Fruit fly (Drosophila melanogaster) Kc167 (cell line): ENCODE measurements around the gene CG15571.

Experiments
- Myc ChIP-seq: fragments of >200 bp; optimal IDR thresholded peaks from 2 replicates; lab custom pipeline; 2017; ENCODE audit warnings: missing external identifiers
- Sin3A ChIP-seq: fragments of >200 bp; optimal IDR thresholded peaks from 2 replicates; lab custom pipeline; 2018; ENCODE audit warnings: missing external identifiers
- h ChIP-seq: fragments of >200 bp; optimal IDR thresholded peaks from 3 replicates; lab custom pipeline; 2018; ENCODE audit warnings: missing external identifiers
- insv ChIP-seq: fragments of >200 bp; optimal IDR thresholded peaks from 3 replicates; lab custom pipeline; 2018; ENCODE audit warnings: missing external identifiers
- psq ChIP-seq: fragments of >200 bp; optimal IDR thresholded peaks from 2 replicates; lab custom pipeline; 2017; ENCODE audit warnings: missing external identifiers
- ttk ChIP-seq: sonication (Bioruptor generic); optimal IDR thresholded peaks from 2 replicates; lab custom pipeline; 2017; ENCODE audit warnings: missing external identifiers

The CG15571 gene

dm6 chrX:4217294-4217693 lies at the start of gene CG15571:
Gene CG15571 (minus strand): TSS chrX:4217394.
- TF ChIP-seq Sin3A (no peak), h (no peak), psq (lab: Kevin White, UChicago) (no peak), insv (lab: Kevin White, UChicago) (no peak), Myc (lab: Kevin White, UChicago) (no peak), ttk (no peak)

- TF ChIP-seq h (no peak), psq (lab: Kevin White, UChicago) (no peak), Myc (lab: Kevin White, UChicago) (no peak), Sin3A (no peak), ttk (no peak), insv (lab: Kevin White, UChicago) (no peak)
Measured at dm6 chrX:4265797-4266196, 48.6 kb upstream of the CG15571 start, which contains the start of gene CG12691. Gene CG12691 (plus strand): TSS chrX:4266097.

DNA sequence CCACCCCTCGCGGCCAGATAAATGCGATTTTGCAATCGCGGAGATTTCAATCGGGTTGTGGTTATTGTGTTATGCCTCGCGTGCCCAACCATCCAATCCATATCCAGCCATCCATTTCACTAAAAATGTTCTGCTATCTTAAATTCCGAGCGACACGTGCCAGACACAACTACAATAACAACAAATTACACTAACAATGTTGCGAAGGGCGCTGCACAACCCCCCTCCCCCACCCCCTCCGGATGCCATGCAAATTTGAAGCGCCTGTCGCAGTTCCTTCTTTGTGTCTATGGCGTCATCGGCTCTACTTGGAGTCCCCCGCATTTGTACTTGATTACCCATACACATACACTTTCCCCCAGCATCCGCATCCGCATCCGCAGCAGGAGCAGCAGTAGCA lies 48.1 kb upstream of the CG15571 start:
- no peak for TF ChIP-seq psq (lab: Kevin White, UChicago)
- no peak for TF ChIP-seq ttk
- no peak for TF ChIP-seq Sin3A
- TF ChIP-seq h = no peak

DNA sequence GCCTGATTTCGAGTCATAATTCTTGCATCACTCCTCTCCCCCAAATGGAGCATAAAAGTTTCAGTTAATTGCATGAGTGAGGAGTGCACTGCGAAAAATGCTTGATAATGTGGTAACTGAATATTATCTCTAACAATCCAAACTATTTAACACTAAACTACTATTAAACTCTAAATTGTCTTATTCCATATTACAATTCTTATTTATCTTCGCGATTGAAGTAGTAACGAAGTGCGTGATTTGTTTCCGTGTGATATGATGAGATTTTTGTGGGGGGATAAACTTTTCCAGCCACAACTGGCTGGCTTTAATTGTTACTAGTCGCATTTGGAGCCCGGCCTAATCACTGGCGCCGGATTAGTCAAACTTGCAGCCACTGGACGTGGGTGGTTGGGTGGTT lies 47.1 kb upstream of the CG15571 start:
- TF ChIP-seq h = no peak
- TF ChIP-seq Sin3A = no peak
- TF ChIP-seq psq (lab: Kevin White, UChicago) = no peak
- TF ChIP-seq Myc (lab: Kevin White, UChicago) = no peak
- no peak for TF ChIP-seq insv (lab: Kevin White, UChicago)
- TF ChIP-seq ttk = no peak

DNA sequence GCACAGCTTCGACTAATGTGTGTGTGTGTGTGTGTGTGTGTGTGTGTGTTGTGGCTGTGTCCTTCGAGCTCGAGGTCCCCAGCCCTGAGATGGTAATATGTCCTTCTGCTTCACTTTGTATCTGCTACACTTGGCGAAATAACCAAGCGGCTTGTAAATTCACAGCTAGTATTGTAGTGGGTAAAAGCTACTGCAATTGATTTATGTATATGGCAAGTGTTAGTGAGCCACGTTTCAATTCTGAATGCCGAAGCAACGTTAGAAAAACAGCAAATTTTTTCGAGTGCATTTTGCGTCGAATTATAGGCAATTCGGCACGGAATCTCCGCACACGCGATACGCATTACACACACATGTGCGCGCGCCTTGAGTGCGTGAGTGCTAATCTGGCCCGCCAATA lies 45.5 kb upstream of the CG15571 start:
- no peak for TF ChIP-seq insv (lab: Kevin White, UChicago)
- TF ChIP-seq ttk = no peak
- TF ChIP-seq h = no peak
- no peak for TF ChIP-seq psq (lab: Kevin White, UChicago)
- TF ChIP-seq Myc (lab: Kevin White, UChicago) = no peak
- TF ChIP-seq Sin3A = no peak

- TF ChIP-seq Myc (lab: Kevin White, UChicago) = no peak
- TF ChIP-seq psq (lab: Kevin White, UChicago) = no peak
- no peak for TF ChIP-seq Sin3A
- no peak for TF ChIP-seq h
- TF ChIP-seq ttk = no peak
- TF ChIP-seq insv (lab: Kevin White, UChicago) = no peak
Measured at dm6 chrX:4252690-4253089, 35.5 kb upstream of the CG15571 start, which contains the start of gene CG15576. Gene CG15576 (minus strand): TSS chrX:4252790.

- no peak for TF ChIP-seq psq (lab: Kevin White, UChicago)
- no peak for TF ChIP-seq ttk
- TF ChIP-seq Myc (lab: Kevin White, UChicago) = no peak
- no peak for TF ChIP-seq h
- TF ChIP-seq insv (lab: Kevin White, UChicago) = no peak
- TF ChIP-seq Sin3A = no peak
Measured at dm6 chrX:4248077-4248476, 30.9 kb upstream of the CG15571 start, which contains the start of gene CG43135. Gene CG43135 (plus strand): TSS chrX:4248377.

DNA sequence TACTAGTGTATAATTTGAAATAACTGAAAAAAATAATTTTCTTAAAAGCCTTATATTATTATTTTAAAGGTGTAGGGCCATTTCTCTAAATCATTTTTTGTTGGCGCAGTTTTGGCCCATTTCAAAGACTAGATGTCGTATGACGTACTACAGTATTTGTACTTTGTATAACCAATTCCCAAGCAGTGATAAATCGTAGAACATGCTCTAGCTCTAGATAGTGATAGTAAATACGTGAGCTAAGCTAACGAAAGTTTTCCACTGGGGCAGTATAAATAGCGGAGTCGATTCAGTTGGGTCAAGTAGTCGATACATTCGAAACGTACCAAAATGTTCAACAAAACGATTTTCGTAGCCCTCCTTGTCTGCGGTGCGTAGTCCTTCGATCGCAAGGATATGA lies 29.8 kb upstream of the CG15571 start, which contains the start of gene CG43134:
Gene CG43134, plus strand, starts transcription at position 301 of the 400 bp plus-strand sequence.
- TF ChIP-seq Myc (lab: Kevin White, UChicago) = no peak
- no peak for TF ChIP-seq ttk
- TF ChIP-seq h = no peak
- no peak for TF ChIP-seq psq (lab: Kevin White, UChicago)
- no peak for TF ChIP-seq insv (lab: Kevin White, UChicago)
- TF ChIP-seq Sin3A = no peak

DNA sequence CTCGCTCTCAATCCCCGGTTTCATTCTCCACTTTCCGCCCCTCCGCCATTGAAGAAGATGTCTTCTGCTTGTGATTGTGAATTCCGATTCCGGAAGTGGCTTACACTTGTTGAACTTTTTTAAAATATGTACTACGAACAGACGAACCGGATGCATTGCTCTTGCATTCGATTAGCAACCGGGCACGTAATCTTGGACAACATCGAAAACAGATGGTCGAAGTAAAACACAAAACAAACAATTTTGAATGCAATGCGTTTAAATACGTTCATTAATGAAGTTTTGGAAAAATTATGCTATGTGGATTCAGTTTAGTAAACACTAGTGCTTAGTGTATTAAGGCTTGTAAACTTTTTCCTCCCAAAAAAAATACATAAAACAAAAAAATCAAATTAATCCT lies 28.8 kb upstream of the CG15571 start, which contains the start of gene Muc4B:
Gene Muc4B, minus strand, starts transcription at position 101 of the 400 bp plus-strand sequence.
- TF ChIP-seq insv (lab: Kevin White, UChicago) (no peak), h (no peak), ttk (no peak), psq (lab: Kevin White, UChicago) (no peak), Sin3A (no peak), Myc (lab: Kevin White, UChicago) (no peak)

dm6 chrX:4242726-4243125 lies 25.5 kb upstream of the CG15571 start, which contains the start of gene Femcoat:
Gene Femcoat (minus strand): TSS chrX:4242826.
- TF ChIP-seq h (no peak), ttk (no peak), insv (lab: Kevin White, UChicago) (no peak), psq (lab: Kevin White, UChicago) (no peak), Myc (lab: Kevin White, UChicago) (no peak), Sin3A (no peak)

- no peak for TF ChIP-seq ttk
- TF ChIP-seq Sin3A = no peak
- TF ChIP-seq psq (lab: Kevin White, UChicago) = no peak
- TF ChIP-seq insv (lab: Kevin White, UChicago) = no peak
- TF ChIP-seq h = no peak
- no peak for TF ChIP-seq Myc (lab: Kevin White, UChicago)
Measured at dm6 chrX:4240146-4240545, 23.0 kb upstream of the CG15571 start.

- TF ChIP-seq insv (lab: Kevin White, UChicago) (no peak), Sin3A (no peak), h (no peak), ttk (no peak), Myc (lab: Kevin White, UChicago) (no peak), psq (lab: Kevin White, UChicago) (no peak)
Measured at dm6 chrX:4225020-4225419, 7.8 kb upstream of the CG15571 start.

DNA sequence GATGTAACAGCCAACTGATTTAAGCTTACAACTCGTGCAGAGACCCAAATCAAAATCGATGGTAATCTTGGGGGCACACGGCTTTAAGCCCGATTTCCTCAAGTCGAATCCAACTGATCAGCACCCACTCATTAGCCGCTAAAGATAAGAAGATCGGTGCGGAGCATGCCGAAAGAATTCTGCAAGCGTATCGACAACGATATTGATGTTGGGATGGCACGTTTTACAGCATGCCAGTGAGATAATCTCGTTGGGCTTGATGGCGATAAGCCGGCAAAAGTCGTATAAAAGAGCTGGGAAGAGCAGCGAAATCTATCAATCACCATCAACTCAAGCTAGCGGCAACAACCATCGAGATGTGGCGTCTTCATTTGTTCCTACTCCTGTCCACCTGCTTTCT lies 676 bp upstream of the CG15571 start, which contains the start of gene CG15570:
Gene CG15570, plus strand, starts transcription at position 301 of the 400 bp plus-strand sequence.
- TF ChIP-seq ttk = no peak
- TF ChIP-seq psq (lab: Kevin White, UChicago) = no peak
- no peak for TF ChIP-seq h
- TF ChIP-seq insv (lab: Kevin White, UChicago) = no peak
- no peak for TF ChIP-seq Myc (lab: Kevin White, UChicago)
- TF ChIP-seq Sin3A = no peak
